Worm (Caenorhabditis elegans) whole organism, early embryonic: Measurements from ENCODE around the gene Y45F10D.14.

Source experiments
- B0310.2 ChIP-seq: sonication (generic microtip); optimal IDR thresholded peaks from 2 replicates; lab custom pipeline; 2016; ENCODE audit warnings: mild to moderate bottlenecking, missing genetic modification characterization, missing compliant biosample characterization
- aly-1 ChIP-seq: sonication (generic microtip); optimal IDR thresholded peaks from 2 replicates; lab custom pipeline; 2016; ENCODE audit warnings: missing genetic modification characterization, missing compliant biosample characterization
- ama-1 ChIP-seq: fragments of 150-350 bp; optimal IDR thresholded peaks from 2 replicates; lab custom pipeline; 2014
- ets-7 ChIP-seq: sonication (generic microtip); optimal IDR thresholded peaks from 2 replicates; lab custom pipeline; 2016; ENCODE audit warnings: missing genotype, missing genetic modification characterization, missing compliant biosample characterization
- flt-1 ChIP-seq: fragments of 200-800 bp; sonication (Bioruptor generic); IDR thresholded peaks from 2 replicates; pipeline ENCODE4 v1.3.6; 2022; ENCODE audit warnings: missing genetic modification characterization, missing compliant biosample characterization
- hmbx-1 ChIP-seq: sonication (generic microtip); optimal IDR thresholded peaks from 2 replicates; lab custom pipeline; 2016; ENCODE audit warnings: mild to moderate bottlenecking, missing genetic modification characterization, missing compliant biosample characterization
- hnd-1 ChIP-seq: sonication (generic microtip); optimal IDR thresholded peaks from 2 replicates; lab custom pipeline; 2016; ENCODE audit warnings: missing genetic modification characterization, missing compliant biosample characterization
- pes-1 ChIP-seq: fragments of 200-800 bp; sonication (Bioruptor generic); IDR thresholded peaks from 2 replicates; pipeline ENCODE4 v1.3.6; 2022; ENCODE audit warnings: missing genetic modification reagents, missing genetic modification characterization, missing compliant biosample characterization
- scrt-1 ChIP-seq: fragments of 200-800 bp; sonication (Bioruptor generic); IDR thresholded peaks from 2 replicates; pipeline ENCODE4 v1.3.6; 2022; ENCODE audit warnings: missing genetic modification characterization, missing compliant biosample characterization
- tbx-11 ChIP-seq: fragments of 200-800 bp; sonication (Bioruptor generic); IDR thresholded peaks from 2 replicates; pipeline ENCODE4 v1.3.6; 2022; ENCODE audit warnings: missing genetic modification characterization, missing compliant biosample characterization
- tra-4 ChIP-seq: sonication (generic microtip); optimal IDR thresholded peaks from 2 replicates; lab custom pipeline; 2017; ENCODE audit warnings: missing genetic modification characterization, missing compliant biosample characterization

The Y45F10D.14 gene

ce11 chrIV:13755619-13756018 lies 52.0 kb downstream of the Y45F10D.14 start:
- TF ChIP-seq pes-1: no peak
- no peak for TF ChIP-seq tra-4 (tag; lab: Kevin White, UChicago)
- no peak for TF ChIP-seq hmbx-1 (tag; lab: Kevin White, UChicago)
- no peak for TF ChIP-seq hnd-1
- no peak for TF ChIP-seq aly-1
- no peak for TF ChIP-seq B0310.2
- TF ChIP-seq ama-1: no peak
- TF ChIP-seq ets-7 (tag; lab: Kevin White, UChicago): no peak
- TF ChIP-seq tbx-11 (GFP tag; lab: Robert Waterston, UW): no peak
- TF ChIP-seq scrt-1 (GFP tag; lab: Robert Waterston, UW): no peak
- no peak for TF ChIP-seq flt-1 (GFP tag; lab: Robert Waterston, UW)
